Fruit fly (Drosophila melanogaster): ENCODE measurements around the gene Rpn1.
A peak's percentile ranks its signal among the peaks of the same experiment; 100 is the strongest.

dm6 chr3L:19932917-19933316 lies 18.1 kb downstream of the Rpn1 start:
- peak; percentile 54 for TF ChIP-seq CG11617 (GFP tag; optimal IDR thresholded peaks at IDR 0.05)
- no peak for TF ChIP-seq CG5204 (GFP tag; optimal IDR thresholded peaks at IDR 0.05)
- TF ChIP-seq cic (GFP tag; optimal IDR thresholded peaks at IDR 0.05), result peak; percentile 72
- no peak for TF ChIP-seq bab1 (GFP tag; optimal IDR thresholded peaks at IDR 0.05)
- TF ChIP-seq Crg-1 (GFP tag; optimal IDR thresholded peaks at IDR 0.05), result peak; percentile 71
- TF ChIP-seq CG12768 (GFP tag; optimal IDR thresholded peaks at IDR 0.05), result peak; percentile 74
- peak; percentile 19 for TF ChIP-seq CG14711 (tag; optimal IDR thresholded peaks at IDR 0.05)
- TF ChIP-seq Hr96 (GFP tag; optimal IDR thresholded peaks at IDR 0.05), result no peak
- no peak for TF ChIP-seq cnc (optimal IDR thresholded peaks at IDR 0.05)
- TF ChIP-seq ovo (GFP tag; optimal IDR thresholded peaks at IDR 0.05), result peak; percentile 25
- TF ChIP-seq kay (GFP tag; ENCODE audit: borderline replicate concordance), result peak; percentile 78
- peak; percentile 21 for TF ChIP-seq pad (GFP tag; optimal IDR thresholded peaks at IDR 0.05)
- TF ChIP-seq CG7101 (tag; optimal IDR thresholded peaks at IDR 0.05), result peak; percentile 39
